Worm (Caenorhabditis elegans) whole organism, mixed stage, embryonic: Measurements from ENCODE around the gene sdz-13.

Experiments used
- blmp-1 ChIP-seq: fragments of 150-350 bp; optimal IDR thresholded peaks from 2 replicates; lab custom pipeline; 2014; ENCODE audit warnings: missing biosample characterization, missing genetic modification characterization
- ces-1 ChIP-seq: fragments of 150-350 bp; optimal IDR thresholded peaks from 2 replicates; lab custom pipeline; 2014; ENCODE audit warnings: missing biosample characterization, missing genetic modification reagents, missing genetic modification characterization
- lin-13 ChIP-seq: fragments of 150-350 bp; optimal IDR thresholded peaks from 2 replicates; lab custom pipeline; 2014; ENCODE audit warnings: missing biosample characterization, missing genetic modification characterization
- lin-32 ChIP-seq: fragments of 200-800 bp; sonication (Bioruptor generic); optimal IDR thresholded peaks from 2 replicates; lab custom pipeline; 2018; ENCODE audit warnings: mild to moderate bottlenecking, missing genetic modification characterization, missing compliant biosample characterization
- lsy-2 ChIP-seq: fragments of 150-350 bp; optimal IDR thresholded peaks from 2 replicates; lab custom pipeline; 2014; ENCODE audit warnings: missing biosample characterization, missing genetic modification characterization
- nhr-237 ChIP-seq: fragments of 150-350 bp; optimal IDR thresholded peaks from 2 replicates; lab custom pipeline; 2014; ENCODE audit warnings: missing biosample characterization, missing genetic modification characterization
- nhr-76 ChIP-seq: sonication (generic microtip); optimal IDR thresholded peaks from 2 replicates; lab custom pipeline; 2017; ENCODE audit warnings: missing biosample characterization, missing genetic modification characterization
- snpc-4 ChIP-seq: fragments of 150-350 bp; optimal IDR thresholded peaks from 2 replicates; lab custom pipeline; 2014; ENCODE audit warnings: missing biosample characterization, missing genetic modification characterization
- unc-39 ChIP-seq: fragments of 150-350 bp; optimal IDR thresholded peaks from 2 replicates; lab custom pipeline; 2014; ENCODE audit warnings: missing biosample characterization, missing genetic modification characterization

DNA sequence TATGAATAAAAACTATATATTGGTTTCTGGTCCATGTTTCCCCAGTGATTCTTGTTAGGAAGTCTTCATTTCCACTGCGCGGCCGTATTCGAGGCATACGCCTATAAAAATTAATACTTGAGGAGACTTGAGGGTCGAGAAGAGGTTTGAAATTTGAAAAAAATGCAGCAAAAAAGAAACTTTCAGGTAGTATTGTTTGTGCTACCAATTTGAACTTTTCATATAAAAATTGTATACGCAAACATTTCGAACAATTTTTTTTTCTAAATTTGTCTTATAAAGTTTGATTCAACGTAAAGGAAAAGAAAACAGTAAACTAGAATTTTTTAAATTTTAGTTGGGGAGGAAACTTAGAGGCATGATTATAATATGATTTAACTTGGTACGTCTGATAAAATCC lies 27.6 kb downstream of the sdz-13 start, which contains the start of gene T11G6.4:
- no peak for TF ChIP-seq lsy-2 (tag; lab: Kevin White, UChicago)
- TF ChIP-seq snpc-4: no peak
- TF ChIP-seq lin-13: no peak
- no peak for TF ChIP-seq nhr-237 (tag; lab: Kevin White, UChicago)
- no peak for TF ChIP-seq lin-32 (GFP tag; lab: Kevin White, UChicago)
- no peak for TF ChIP-seq nhr-76 (tag; lab: Kevin White, UChicago)
- TF ChIP-seq unc-39 (tag; lab: Kevin White, UChicago): no peak
- no peak for TF ChIP-seq ces-1 (GFP tag; lab: Kevin White, UChicago)
- TF ChIP-seq blmp-1 (tag; lab: Kevin White, UChicago): no peak
